Worm (Caenorhabditis elegans): ENCODE measurements around the gene rsr-2.

The rsr-2 gene

ce11 chrII:12224916-12225406 is at the start of gene rsr-2, which contains the start of gene pqn-87:
Gene rsr-2 (plus strand): TSS chrII:12225356.
Gene pqn-87 (minus strand): TSS chrII:12225086.
- TF ChIP-seq mls-2 (tag; optimal IDR thresholded peaks at IDR 0.05) (peak; percentile 21), sptf-1 (tag; optimal IDR thresholded peaks at IDR 0.05) (peak; percentile 9), ham-2 (GFP tag; optimal IDR thresholded peaks at IDR 0.05) (peak; percentile 15), ces-1 (GFP tag; optimal IDR thresholded peaks at IDR 0.05) (peak; percentile 24), flh-1 (GFP tag; optimal IDR thresholded peaks at IDR 0.05) (no peak), lsy-2 (tag; optimal IDR thresholded peaks at IDR 0.05) (peak; percentile 54), mep-1 (tag; optimal IDR thresholded peaks at IDR 0.05) (peak; percentile 27), unc-62 (GFP tag; optimal IDR thresholded peaks at IDR 0.05) (no peak)

- TF ChIP-seq elt-3 (tag; optimal IDR thresholded peaks at IDR 0.05), result no peak
- no peak for TF ChIP-seq nhr-76 (tag; optimal IDR thresholded peaks at IDR 0.05)
- TF ChIP-seq mls-2 (tag; optimal IDR thresholded peaks at IDR 0.05), result no peak
- no peak for TF ChIP-seq ces-1 (GFP tag; optimal IDR thresholded peaks at IDR 0.05)
- no peak for TF ChIP-seq unc-39 (tag; optimal IDR thresholded peaks at IDR 0.05)
- no peak for TF ChIP-seq unc-120 (tag; optimal IDR thresholded peaks at IDR 0.05; ENCODE audit: poor library complexity, severe bottlenecking)
- TF ChIP-seq lin-13 (tag; optimal IDR thresholded peaks at IDR 0.05), result no peak
- TF ChIP-seq pha-4 (tag; optimal IDR thresholded peaks at IDR 0.05), result no peak
- TF ChIP-seq bed-3 (GFP tag; optimal IDR thresholded peaks at IDR 0.05), result no peak
- TF ChIP-seq snpc-4 (tag; optimal IDR thresholded peaks at IDR 0.05), result no peak
- no peak for TF ChIP-seq lsy-2 (tag; optimal IDR thresholded peaks at IDR 0.05)
- no peak for TF ChIP-seq ceh-39 (tag; optimal IDR thresholded peaks at IDR 0.05)
- no peak for TF ChIP-seq ceh-43 (GFP tag; optimal IDR thresholded peaks at IDR 0.05)
- no peak for TF ChIP-seq M03D4.4 (tag; optimal IDR thresholded peaks at IDR 0.05)
- TF ChIP-seq nhr-237 (tag; optimal IDR thresholded peaks at IDR 0.05), result no peak
- no peak for TF ChIP-seq ceh-83 (GFP tag; optimal IDR thresholded peaks at IDR 0.05)
- TF ChIP-seq mab-5 (tag; optimal IDR thresholded peaks at IDR 0.05), result no peak
- TF ChIP-seq drap-1 (GFP tag; optimal IDR thresholded peaks at IDR 0.05), result no peak
- TF ChIP-seq ztf-11 (tag; optimal IDR thresholded peaks at IDR 0.05), result no peak
- no peak for TF ChIP-seq nhr-12 (tag; optimal IDR thresholded peaks at IDR 0.05)
Observed at ce11 chrII:12175398-12175797, 49.8 kb upstream of the rsr-2 start.

- no peak for TF ChIP-seq tbx-8 (GFP tag; optimal IDR thresholded peaks at IDR 0.05)
- TF ChIP-seq ceh-39 (tag; optimal IDR thresholded peaks at IDR 0.05), result no peak
- no peak for TF ChIP-seq lin-13 (tag; optimal IDR thresholded peaks at IDR 0.05)
- TF ChIP-seq nhr-237 (tag; optimal IDR thresholded peaks at IDR 0.05), result no peak
- TF ChIP-seq M03D4.4 (tag; optimal IDR thresholded peaks at IDR 0.05), result no peak
- no peak for TF ChIP-seq sptf-1 (tag; optimal IDR thresholded peaks at IDR 0.05)
- no peak for TF ChIP-seq unc-62 (GFP tag; optimal IDR thresholded peaks at IDR 0.05)
Observed at ce11 chrII:12176521-12176920, 48.6 kb upstream of the rsr-2 start.

ce11 chrII:12184857-12185256 is 40.3 kb upstream of the rsr-2 start, which contains the start of gene Y57A10A.13:
Gene Y57A10A.13 (minus strand): TSS chrII:12184902.
- TF ChIP-seq elt-3 (tag; optimal IDR thresholded peaks at IDR 0.05), result no peak
- no peak for TF ChIP-seq mls-2 (tag; optimal IDR thresholded peaks at IDR 0.05)
- no peak for TF ChIP-seq nhr-2 (tag; optimal IDR thresholded peaks at IDR 0.05)
- TF ChIP-seq tbx-8 (GFP tag; optimal IDR thresholded peaks at IDR 0.05), result no peak
- TF ChIP-seq lsy-2 (tag; optimal IDR thresholded peaks at IDR 0.05), result no peak
- TF ChIP-seq mab-5 (tag; optimal IDR thresholded peaks at IDR 0.05), result no peak
- TF ChIP-seq bed-3 (GFP tag; optimal IDR thresholded peaks at IDR 0.05), result no peak
- no peak for TF ChIP-seq pha-4 (tag; optimal IDR thresholded peaks at IDR 0.05)

- TF ChIP-seq nhr-76 (tag; optimal IDR thresholded peaks at IDR 0.05) (no peak), mep-1 (tag; optimal IDR thresholded peaks at IDR 0.05) (no peak), sptf-1 (tag; optimal IDR thresholded peaks at IDR 0.05) (no peak), M03D4.4 (tag; optimal IDR thresholded peaks at IDR 0.05) (no peak), lin-32 (GFP tag; optimal IDR thresholded peaks at IDR 0.05) (no peak), snpc-4 (tag; optimal IDR thresholded peaks at IDR 0.05) (no peak), lin-13 (tag; optimal IDR thresholded peaks at IDR 0.05) (no peak), hlh-1 (tag; optimal IDR thresholded peaks at IDR 0.05) (no peak), cnd-1 (tag; optimal IDR thresholded peaks at IDR 0.05) (no peak), mls-2 (tag; optimal IDR thresholded peaks at IDR 0.05) (no peak), nhr-12 (tag; optimal IDR thresholded peaks at IDR 0.05) (no peak), unc-39 (tag; optimal IDR thresholded peaks at IDR 0.05) (no peak), flh-1 (GFP tag; optimal IDR thresholded peaks at IDR 0.05) (no peak), ceh-39 (tag; optimal IDR thresholded peaks at IDR 0.05) (no peak), ztf-11 (tag; optimal IDR thresholded peaks at IDR 0.05) (no peak), elt-3 (tag; optimal IDR thresholded peaks at IDR 0.05) (no peak), pha-4 (tag; optimal IDR thresholded peaks at IDR 0.05) (no peak), ceh-83 (GFP tag; optimal IDR thresholded peaks at IDR 0.05) (no peak), nhr-2 (tag; optimal IDR thresholded peaks at IDR 0.05) (no peak)
Observed at ce11 chrII:12185710-12186109, 39.4 kb upstream of the rsr-2 start, which contains the start of gene Y57A10A.14. Gene Y57A10A.14 (plus strand): TSS chrII:12185937.
